Fruit fly (Drosophila melanogaster): ENCODE results near the gene wts.

dm6 chr3R:30745104-30745503 lies 61.3 kb downstream of the wts start, which contains the start of gene Npc2g:
- TF ChIP-seq CG8478 (optimal IDR thresholded peaks at IDR 0.05) (no peak), CTCF (optimal IDR thresholded peaks at IDR 0.05) (no peak)
